Fruit fly (Drosophila melanogaster) whole organism, wandering third instar larva: ENCODE results near the gene CG45263.
A peak's percentile ranks its signal among the peaks of the same experiment; 100 is the strongest.

Experiments used
- Abd-B ChIP-seq: fragments of >200 bp; optimal IDR thresholded peaks from 2 replicates; lab custom pipeline; 2017; ENCODE audit warnings: missing biosample characterization, missing genetic modification characterization
- CG32264 ChIP-seq: fragments of 200-800 bp; sonication (Bioruptor generic); optimal IDR thresholded peaks from 2 replicates; lab custom pipeline; 2016; ENCODE audit warnings: missing biosample characterization, missing genetic modification characterization
- CG9705 ChIP-seq: fragments of 200-800 bp; sonication (Bioruptor generic); optimal IDR thresholded peaks from 2 replicates; lab custom pipeline; 2018; ENCODE audit warnings: missing biosample characterization, mild to moderate bottlenecking, missing genetic modification characterization
- CrebA ChIP-seq: fragments of 200-800 bp; sonication (Bioruptor generic); optimal IDR thresholded peaks from 2 replicates; lab custom pipeline; 2016; ENCODE audit warnings: missing biosample characterization, mild to moderate bottlenecking, missing genetic modification characterization, borderline replicate concordance
- Dfd ChIP-seq: fragments of >200 bp; optimal IDR thresholded peaks from 2 replicates; lab custom pipeline; 2017; ENCODE audit warnings: missing biosample characterization, missing genetic modification characterization
- Dif ChIP-seq: fragments of 200-275, 200-300 bp; sonication (Bioruptor generic); optimal IDR thresholded peaks from 2 replicates; lab custom pipeline; 2018; ENCODE audit warnings: missing biosample characterization, missing genetic modification characterization; ENCODE audit not compliant: partially characterized antibody
- GATAd ChIP-seq: sonication (Bioruptor generic); optimal IDR thresholded peaks from 2 replicates; lab custom pipeline; 2016; ENCODE audit warnings: missing biosample characterization, missing genetic modification characterization
- HLH106 ChIP-seq: fragments of 200-800 bp; optimal IDR thresholded peaks from 3 replicates; lab custom pipeline; 2019; ENCODE audit warnings: missing biosample characterization, mild to moderate bottlenecking, missing genetic modification characterization, moderate library complexity
- Hnf4 ChIP-seq: fragments of 200-800 bp; sonication (Bioruptor generic); optimal IDR thresholded peaks from 2 replicates; lab custom pipeline; 2016; ENCODE audit warnings: missing biosample characterization, mild to moderate bottlenecking, missing genetic modification characterization
- Hr78 ChIP-seq: fragments of >200 bp; optimal IDR thresholded peaks from 2 replicates; lab custom pipeline; 2017; ENCODE audit warnings: missing biosample characterization, missing genetic modification characterization
- Hr83 ChIP-seq: fragments of 200-300 bp; sonication (Bioruptor generic); optimal IDR thresholded peaks from 2 replicates; lab custom pipeline; 2016; ENCODE audit warnings: missing biosample characterization, mild to moderate bottlenecking, missing genetic modification characterization, moderate library complexity; ENCODE audit not compliant: poor library complexity, severe bottlenecking
- Jra ChIP-seq: sonication (Bioruptor generic); optimal IDR thresholded peaks from 2 replicates; lab custom pipeline; 2016; ENCODE audit warnings: missing biosample characterization, missing genetic modification characterization
- Mio ChIP-seq: sonication (Bioruptor generic); optimal IDR thresholded peaks from 2 replicates; lab custom pipeline; 2016; ENCODE audit warnings: missing biosample characterization, missing genetic modification characterization
- Myc ChIP-seq: fragments of >200 bp; optimal IDR thresholded peaks from 2 replicates; lab custom pipeline; 2017
- N ChIP-seq: fragments of >200 bp; optimal IDR thresholded peaks from 2 replicates; lab custom pipeline; 2018; ENCODE audit warnings: missing biosample characterization, missing external identifiers, missing genetic modification characterization
- OdsH ChIP-seq: fragments of 200-800 bp; sonication (Bioruptor generic); optimal IDR thresholded peaks from 2 replicates; lab custom pipeline; 2016; ENCODE audit warnings: missing biosample characterization, mild to moderate bottlenecking, missing genetic modification characterization
- Rel ChIP-seq, 2 experiments: fragments of 200-800 bp; sonication (Bioruptor generic) in 1 of 2; optimal IDR thresholded peaks; 2 replicates in 1 of 2; 3 replicates in 1 of 2; lab custom pipeline; 2016 to 2019; ENCODE audit warnings: mild to moderate bottlenecking in 2 of 2, missing biosample characterization in 2 of 2, missing genetic modification characterization in 2 of 2, moderate library complexity in 1 of 2
- Sp1 ChIP-seq: fragments of 200-800 bp; sonication (Bioruptor generic); optimal IDR thresholded peaks from 3 replicates; lab custom pipeline; 2019; ENCODE audit warnings: missing biosample characterization, mild to moderate bottlenecking, missing genetic modification characterization, moderate library complexity
- Vsx2 ChIP-seq: fragments of 200-300, 225-300 bp; sonication (Bioruptor generic); optimal IDR thresholded peaks from 2 replicates; lab custom pipeline; 2018; ENCODE audit warnings: missing biosample characterization, missing genetic modification characterization; ENCODE audit not compliant: partially characterized antibody
- br ChIP-seq: fragments of 200-800 bp; sonication (Bioruptor generic); optimal IDR thresholded peaks from 2 replicates; lab custom pipeline; 2016; ENCODE audit warnings: missing biosample characterization, missing genetic modification characterization
- brk ChIP-seq: fragments of 200-800 bp; sonication (Bioruptor generic); optimal IDR thresholded peaks from 2 replicates; lab custom pipeline; 2016; ENCODE audit warnings: missing biosample characterization, mild to moderate bottlenecking, missing genetic modification characterization
- dl ChIP-seq, 2 experiments: fragments of 175-275, 200-275 bp in 1 of 2; fragments of 200-275 bp in 1 of 2; sonication (Bioruptor generic); optimal IDR thresholded peaks; lab custom pipeline; 2018; ENCODE audit warnings: mild to moderate bottlenecking in 2 of 2, missing biosample characterization in 2 of 2, missing genetic modification characterization in 2 of 2, moderate library complexity in 2 of 2; ENCODE audit not compliant: partially characterized antibody in 2 of 2, insufficient read depth in 1 of 2
- dmrt93B ChIP-seq: fragments of 200-800 bp; sonication (Bioruptor generic); optimal IDR thresholded peaks from 2 replicates; lab custom pipeline; 2018; ENCODE audit warnings: missing biosample characterization, mild to moderate bottlenecking, missing genetic modification characterization
- dsf ChIP-seq: sonication (Bioruptor generic); optimal IDR thresholded peaks from 2 replicates; lab custom pipeline; 2016; ENCODE audit warnings: missing biosample characterization, missing genetic modification characterization, borderline replicate concordance
- ey ChIP-seq: fragments of 200-800 bp; sonication (Bioruptor generic); optimal IDR thresholded peaks from 2 replicates; lab custom pipeline; 2016; ENCODE audit warnings: missing biosample characterization, missing genetic modification characterization
- foxo ChIP-seq, 2 experiments: fragments of 200-800 bp; sonication (Bioruptor generic); optimal IDR thresholded peaks; 2 replicates in 1 of 2; 3 replicates in 1 of 2; lab custom pipeline; 2016 to 2017; ENCODE audit warnings: missing biosample characterization in 2 of 2, missing genetic modification characterization in 2 of 2
- fru ChIP-seq: fragments of 200-800 bp; sonication (Bioruptor generic); optimal IDR thresholded peaks from 3 replicates; lab custom pipeline; 2016; ENCODE audit warnings: missing biosample characterization, mild to moderate bottlenecking, missing genetic modification characterization
- h ChIP-seq: fragments of 200-800 bp; sonication (Bioruptor generic); optimal IDR thresholded peaks from 3 replicates; lab custom pipeline; 2016; ENCODE audit warnings: missing biosample characterization, mild to moderate bottlenecking, missing genetic modification characterization
- jim ChIP-seq: fragments of 175-275, 200-325 bp; sonication (Bioruptor generic); optimal IDR thresholded peaks from 2 replicates; lab custom pipeline; 2016; ENCODE audit warnings: missing biosample characterization, mild to moderate bottlenecking, missing genetic modification characterization
- lola ChIP-seq: fragments of >200 bp; optimal IDR thresholded peaks from 2 replicates; lab custom pipeline; 2017; ENCODE audit warnings: missing biosample characterization, missing genetic modification characterization
- pan ChIP-seq: fragments of >200 bp; optimal IDR thresholded peaks from 2 replicates; lab custom pipeline; 2017
- psq ChIP-seq: fragments of 200-800 bp; sonication (Bioruptor generic); optimal IDR thresholded peaks from 3 replicates; lab custom pipeline; 2017; ENCODE audit warnings: missing biosample characterization, mild to moderate bottlenecking, missing genetic modification characterization, moderate library complexity
- rgr ChIP-seq: fragments of 200-800 bp; sonication (Bioruptor generic); optimal IDR thresholded peaks from 3 replicates; lab custom pipeline; 2016; ENCODE audit warnings: missing biosample characterization, mild to moderate bottlenecking, missing genetic modification characterization
- sage ChIP-seq: fragments of 200-800 bp; sonication (Bioruptor generic); optimal IDR thresholded peaks from 2 replicates; lab custom pipeline; 2016; ENCODE audit warnings: missing biosample characterization, mild to moderate bottlenecking, missing genetic modification characterization
- sv ChIP-seq: fragments of 200-800 bp; sonication (Bioruptor generic); optimal IDR thresholded peaks from 3 replicates; lab custom pipeline; 2016; ENCODE audit warnings: missing biosample characterization, missing genetic modification characterization
- tai ChIP-seq: sonication (Bioruptor generic); optimal IDR thresholded peaks from 2 replicates; lab custom pipeline; 2016; ENCODE audit warnings: missing biosample characterization, missing genetic modification characterization
- usp ChIP-seq: fragments of >200 bp; optimal IDR thresholded peaks from 2 replicates; lab custom pipeline; 2017; ENCODE audit warnings: missing biosample characterization, missing genetic modification characterization
- woc ChIP-seq: sonication (Bioruptor generic); optimal IDR thresholded peaks from 2 replicates; lab custom pipeline; 2016; ENCODE audit warnings: missing biosample characterization, mild to moderate bottlenecking, missing genetic modification characterization

CG45263 gene

dm6 chr3R:8354969-8355368 lies 122.4 kb downstream of the CG45263 start:
- TF ChIP-seq Hnf4 (GFP tag; lab: Kevin White, UChicago) (no peak), h (GFP tag; lab: Kevin White, UChicago) (peak; percentile 10), rgr (GFP tag; lab: Kevin White, UChicago) (no peak), br (GFP tag; lab: Kevin White, UChicago) (peak; percentile 9), lola (no peak), HLH106 (tag; lab: Kevin White, UChicago) (peak; percentile 43), ey (GFP tag; lab: Kevin White, UChicago) (peak; percentile 24), dmrt93B (GFP tag; lab: Kevin White, UChicago) (no peak), foxo (GFP tag; optimal IDR thresholded peaks at IDR 0.05; lab: Kevin White, UChicago) (no peak), psq (GFP tag; lab: Kevin White, UChicago) (no peak)

DNA sequence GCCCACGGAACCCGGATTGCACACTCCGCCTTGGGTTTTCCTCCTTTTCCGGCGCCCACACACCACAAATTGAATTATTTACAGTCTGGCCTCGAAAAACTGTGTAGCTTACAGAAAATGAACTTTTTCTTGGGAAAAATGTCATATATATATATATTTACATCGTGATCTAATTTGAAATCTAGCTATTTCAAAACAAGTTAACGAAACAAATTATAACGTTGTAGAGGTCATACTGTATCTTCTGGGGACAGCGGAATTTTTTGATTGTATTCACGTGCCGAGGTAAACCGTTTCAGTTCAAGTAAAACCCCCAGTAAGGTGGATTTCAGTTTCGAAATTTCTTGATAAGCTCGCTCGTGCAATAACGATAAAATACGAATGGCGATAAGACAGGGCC lies 123.0 kb downstream of the CG45263 start:
- TF ChIP-seq lola (no peak), ey (GFP tag; lab: Kevin White, UChicago) (peak; percentile 45), psq (GFP tag; lab: Kevin White, UChicago) (peak; percentile 19), woc (no peak), Rel (GFP tag; optimal IDR thresholded peaks at IDR 0.05; lab: Kevin White, UChicago) (no peak), Rel (tag; optimal IDR thresholded peaks at IDR 0.05; lab: Kevin White, UChicago) (peak; percentile 80), CG9705 (GFP tag; lab: Kevin White, UChicago) (peak; percentile 13), Dif (GFP tag; lab: Kevin White, UChicago) (no peak), GATAd (GFP tag; lab: Kevin White, UChicago) (no peak), Vsx2 (no peak), dmrt93B (GFP tag; lab: Kevin White, UChicago) (peak; percentile 30), dl (GFP tag; optimal IDR thresholded peaks at IDR 0.05; lab: Kevin White, UChicago; ENCODE audit: insufficient read depth in 1 of 2, partially characterized antibody in 2 of 2) (no peak), h (GFP tag; lab: Kevin White, UChicago) (peak; percentile 60), sage (GFP tag; lab: Kevin White, UChicago) (no peak), CG32264 (GFP tag; lab: Kevin White, UChicago) (peak; percentile 18), foxo (GFP tag; optimal IDR thresholded peaks at IDR 0.05; lab: Kevin White, UChicago) (peak in 1 of 2 experiments; percentile 69), Myc (lab: Kevin White, UChicago) (no peak), OdsH (peak; percentile 63), br (GFP tag; lab: Kevin White, UChicago) (peak; percentile 45), HLH106 (tag; lab: Kevin White, UChicago) (peak; percentile 68), brk (GFP tag; lab: Kevin White, UChicago) (no peak), Sp1 (GFP tag; lab: Kevin White, UChicago) (peak; percentile 70), usp (no peak), Hnf4 (GFP tag; lab: Kevin White, UChicago) (peak; percentile 54), CrebA (GFP tag; lab: Kevin White, UChicago) (no peak), Abd-B (GFP tag; lab: Kevin White, UChicago) (no peak), jim (GFP tag; lab: Kevin White, UChicago) (no peak), Jra (GFP tag; lab: Kevin White, UChicago) (peak; percentile 17), dsf (no peak), fru (GFP tag; lab: Kevin White, UChicago) (peak; percentile 37), rgr (GFP tag; lab: Kevin White, UChicago) (peak; percentile 73), Hr83 (no peak), tai (no peak), N (GFP tag; lab: Kevin White, UChicago) (no peak), sv (no peak), Dfd (no peak), Hr78 (GFP tag; lab: Kevin White, UChicago) (no peak), pan (lab: Kevin White, UChicago) (no peak), Mio (GFP tag; lab: Kevin White, UChicago) (no peak)

dm6 chr3R:8353994-8354393 lies 123.4 kb downstream of the CG45263 start:
- no peak for TF ChIP-seq N (GFP tag; lab: Kevin White, UChicago)
- TF ChIP-seq sage (GFP tag; lab: Kevin White, UChicago): no peak
- TF ChIP-seq sv: no peak
- no peak for TF ChIP-seq dl (GFP tag; optimal IDR thresholded peaks at IDR 0.05; lab: Kevin White, UChicago; ENCODE audit: insufficient read depth in 1 of 2, partially characterized antibody in 2 of 2)
- TF ChIP-seq br (GFP tag; lab: Kevin White, UChicago): no peak
- no peak for TF ChIP-seq Dfd
- TF ChIP-seq Mio (GFP tag; lab: Kevin White, UChicago): no peak
- TF ChIP-seq dmrt93B (GFP tag; lab: Kevin White, UChicago): no peak
- no peak for TF ChIP-seq CG32264 (GFP tag; lab: Kevin White, UChicago)
- no peak for TF ChIP-seq OdsH
- TF ChIP-seq Vsx2: no peak
